Worm (Caenorhabditis elegans) whole organism, mixed stage, embryonic: ENCODE results near the gene ZC190.2.

Experiments
- cnd-1 ChIP-seq: fragments of 200-800 bp; sonication (Bioruptor generic); optimal IDR thresholded peaks from 2 replicates; lab custom pipeline; 2018; ENCODE audit warnings: mild to moderate bottlenecking, missing genetic modification characterization, missing compliant biosample characterization
- lin-13 ChIP-seq: fragments of 150-350 bp; optimal IDR thresholded peaks from 2 replicates; lab custom pipeline; 2014; ENCODE audit warnings: missing biosample characterization, missing genetic modification characterization
- lin-32 ChIP-seq: fragments of 200-800 bp; sonication (Bioruptor generic); optimal IDR thresholded peaks from 2 replicates; lab custom pipeline; 2018; ENCODE audit warnings: mild to moderate bottlenecking, missing genetic modification characterization, missing compliant biosample characterization
- mep-1 ChIP-seq: fragments of 150-350 bp; optimal IDR thresholded peaks from 2 replicates; lab custom pipeline; 2017; ENCODE audit warnings: missing biosample characterization, missing genetic modification reagents, missing genetic modification characterization, inconsistent platforms
- mls-2 ChIP-seq: sonication (generic microtip); optimal IDR thresholded peaks from 2 replicates; lab custom pipeline; 2016; ENCODE audit warnings: mild to moderate bottlenecking, missing genetic modification characterization, moderate library complexity, missing compliant biosample characterization
- nhr-12 ChIP-seq: fragments of 150-350 bp; optimal IDR thresholded peaks from 2 replicates; lab custom pipeline; 2014; ENCODE audit warnings: missing biosample characterization, missing genetic modification characterization
- nhr-237 ChIP-seq: fragments of 150-350 bp; optimal IDR thresholded peaks from 2 replicates; lab custom pipeline; 2014; ENCODE audit warnings: missing biosample characterization, missing genetic modification characterization
- nhr-76 ChIP-seq: sonication (generic microtip); optimal IDR thresholded peaks from 2 replicates; lab custom pipeline; 2017; ENCODE audit warnings: missing biosample characterization, missing genetic modification characterization
- pha-4 ChIP-seq: fragments of 150-350 bp; optimal IDR thresholded peaks from 2 replicates; lab custom pipeline; 2018; ENCODE audit warnings: missing biosample characterization, missing genetic modification reagents, missing genetic modification characterization
- snpc-4 ChIP-seq: fragments of 150-350 bp; optimal IDR thresholded peaks from 2 replicates; lab custom pipeline; 2014; ENCODE audit warnings: missing biosample characterization, missing genetic modification characterization
- unc-39 ChIP-seq: fragments of 150-350 bp; optimal IDR thresholded peaks from 2 replicates; lab custom pipeline; 2014; ENCODE audit warnings: missing biosample characterization, missing genetic modification characterization
- unc-62 ChIP-seq: fragments of 150-350 bp; optimal IDR thresholded peaks from 2 replicates; lab custom pipeline; 2014; ENCODE audit warnings: missing biosample characterization, missing genetic modification reagents, missing genetic modification characterization
- ztf-11 ChIP-seq: fragments of 150-350 bp; optimal IDR thresholded peaks from 2 replicates; lab custom pipeline; 2014; ENCODE audit warnings: missing biosample characterization, missing genetic modification characterization

- TF ChIP-seq nhr-12 (tag; lab: Kevin White, UChicago) = no peak
- no peak for TF ChIP-seq mls-2 (tag; lab: Kevin White, UChicago)
- TF ChIP-seq unc-62 = no peak
- no peak for TF ChIP-seq cnd-1 (tag; lab: Kevin White, UChicago)
- no peak for TF ChIP-seq ztf-11 (tag; lab: Kevin White, UChicago)
- TF ChIP-seq pha-4 (tag; lab: Kevin White, UChicago) = no peak
- TF ChIP-seq nhr-76 (tag; lab: Kevin White, UChicago) = no peak
- no peak for TF ChIP-seq nhr-237
- no peak for TF ChIP-seq snpc-4 (tag; lab: Kevin White, UChicago)
- TF ChIP-seq mep-1 (tag; lab: Kevin White, UChicago) = no peak
- TF ChIP-seq lin-13 = no peak
- TF ChIP-seq unc-39 (tag; lab: Kevin White, UChicago) = no peak
- TF ChIP-seq lin-32 (GFP tag; lab: Kevin White, UChicago) = no peak
Measured at ce11 chrV:8673498-8673897, 7.7 kb upstream of the ZC190.2 start, which contains the start of gene ZC190.5.
